Fruit fly (Drosophila melanogaster) whole organism, embryonic: Measurements from ENCODE around the gene CtsF.
A peak's percentile ranks its signal among the peaks of the same experiment; 100 is the strongest.

Experiments
- ATbp ChIP-seq: fragments of 200-800 bp; sonication (Bioruptor generic); optimal IDR thresholded peaks from 2 replicates; lab custom pipeline; 2017; ENCODE audit warnings: missing biosample characterization, mild to moderate bottlenecking, missing genetic modification characterization, missing genetic modification reagents
- Atf-2 ChIP-seq: fragments of 200-800 bp; sonication (Bioruptor generic); optimal IDR thresholded peaks from 2 replicates; lab custom pipeline; 2016; ENCODE audit warnings: missing biosample characterization, missing genetic modification characterization
- CG10267 ChIP-seq: fragments of 200-800 bp; sonication (Bioruptor generic); optimal IDR thresholded peaks from 2 replicates; lab custom pipeline; 2018; ENCODE audit warnings: missing biosample characterization, mild to moderate bottlenecking, missing genetic modification characterization, moderate library complexity
- CG13123 ChIP-seq: fragments of 200-800 bp; sonication (Bioruptor generic); optimal IDR thresholded peaks from 2 replicates; lab custom pipeline; 2016; ENCODE audit warnings: missing biosample characterization, missing genetic modification characterization
- CG15269 ChIP-seq: fragments of 200-800 bp; sonication (Bioruptor generic); optimal IDR thresholded peaks from 2 replicates; lab custom pipeline; 2018; ENCODE audit warnings: missing biosample characterization, mild to moderate bottlenecking, missing genetic modification characterization, moderate library complexity
- CG15514 ChIP-seq: fragments of 200-800 bp; sonication (Bioruptor generic); optimal IDR thresholded peaks from 3 replicates; lab custom pipeline; 2017; ENCODE audit warnings: missing biosample characterization, missing genetic modification characterization, mild to moderate bottlenecking, moderate library complexity, missing genetic modification reagents
- CG2712 ChIP-seq: fragments of 200-800 bp; optimal IDR thresholded peaks from 3 replicates; lab custom pipeline; 2019; ENCODE audit warnings: missing biosample characterization, mild to moderate bottlenecking, missing genetic modification characterization, moderate library complexity
- CG4328 ChIP-seq: fragments of 200-800 bp; sonication (Bioruptor generic); optimal IDR thresholded peaks from 3 replicates; lab custom pipeline; 2017; ENCODE audit warnings: missing biosample characterization, missing genetic modification reagents, missing genetic modification characterization
- CG4617 ChIP-seq: fragments of 200-800 bp; sonication (Bioruptor generic); optimal IDR thresholded peaks from 3 replicates; lab custom pipeline; 2016; ENCODE audit warnings: missing biosample characterization, missing genetic modification characterization, borderline replicate concordance
- CG4854 ChIP-seq: fragments of 200-800 bp; sonication (Bioruptor generic); optimal IDR thresholded peaks from 2 replicates; lab custom pipeline; 2016; ENCODE audit warnings: missing biosample characterization, missing genetic modification characterization, inconsistent platforms
- CG6813 ChIP-seq: fragments of 200-800 bp; sonication (Bioruptor generic); optimal IDR thresholded peaks from 2 replicates; lab custom pipeline; 2017; ENCODE audit warnings: missing biosample characterization, missing genetic modification characterization, mild to moderate bottlenecking, moderate library complexity, missing genetic modification reagents
- CG7271 ChIP-seq: fragments of 200-800 bp; sonication (Bioruptor generic); optimal IDR thresholded peaks from 2 replicates; lab custom pipeline; 2018; ENCODE audit warnings: missing biosample characterization, mild to moderate bottlenecking, missing genetic modification characterization, moderate library complexity
- CG7786 ChIP-seq: fragments of 200-800 bp; sonication (Bioruptor generic); optimal IDR thresholded peaks from 2 replicates; lab custom pipeline; 2016; ENCODE audit warnings: missing biosample characterization, missing genetic modification characterization
- CG7839 ChIP-seq: fragments of 200-800 bp; sonication (Bioruptor generic); optimal IDR thresholded peaks from 3 replicates; lab custom pipeline; 2018; ENCODE audit warnings: missing biosample characterization, mild to moderate bottlenecking, missing genetic modification characterization, moderate library complexity
- CG8765 ChIP-seq: fragments of 200-800 bp; sonication (Bioruptor generic); IDR thresholded peaks from 2 replicates; pipeline ENCODE4 v1.3.6; 2022; ENCODE audit warnings: missing biosample characterization, missing genetic modification characterization
- CG8924 ChIP-seq: fragments of 200-800 bp; optimal IDR thresholded peaks from 3 replicates; lab custom pipeline; 2019; ENCODE audit warnings: missing biosample characterization, mild to moderate bottlenecking, missing genetic modification characterization, moderate library complexity
- Dad ChIP-seq: fragments of 200-800 bp; sonication (Bioruptor generic); optimal IDR thresholded peaks from 3 replicates; lab custom pipeline; 2016; ENCODE audit warnings: missing biosample characterization, missing genetic modification characterization
- Dip3 ChIP-seq: fragments of 200-800 bp; sonication (Bioruptor generic); optimal IDR thresholded peaks from 3 replicates; lab custom pipeline; 2016; ENCODE audit warnings: missing biosample characterization, missing genetic modification characterization
- Dref ChIP-seq: fragments of 200-800 bp; sonication (Bioruptor generic); IDR thresholded peaks from 2 replicates; pipeline ENCODE4 v1.3.6; 2022; ENCODE audit warnings: missing biosample characterization, missing genetic modification characterization
- Gug ChIP-seq: fragments of 200-800 bp; sonication (Bioruptor generic); IDR thresholded peaks from 4 replicates; pipeline ENCODE4 v1.3.6; 2022; ENCODE audit warnings: missing biosample characterization, missing genetic modification characterization
- Hr3 ChIP-seq: fragments of 200-800 bp; sonication (Bioruptor generic); optimal IDR thresholded peaks from 3 replicates; lab custom pipeline; 2016; ENCODE audit warnings: missing biosample characterization, missing genetic modification characterization
- MTF-1 ChIP-seq: fragments of 200-800 bp; sonication (Bioruptor generic); optimal IDR thresholded peaks from 2 replicates; lab custom pipeline; 2018; ENCODE audit warnings: missing biosample characterization, mild to moderate bottlenecking, missing genetic modification characterization, borderline replicate concordance
- Mes4 ChIP-seq: fragments of 200-800 bp; sonication (Bioruptor generic); optimal IDR thresholded peaks from 2 replicates; lab custom pipeline; 2016; ENCODE audit warnings: missing biosample characterization, missing genetic modification characterization
- Nf-YC ChIP-seq: fragments of 200-800 bp; optimal IDR thresholded peaks from 3 replicates; lab custom pipeline; 2019; ENCODE audit warnings: missing biosample characterization, mild to moderate bottlenecking, missing genetic modification characterization, moderate library complexity
- Scr ChIP-seq: fragments of 200-800 bp; sonication (Bioruptor generic); IDR thresholded peaks from 2 replicates; pipeline ENCODE4 v1.3.6; 2022; ENCODE audit warnings: missing biosample characterization, missing genetic modification characterization; ENCODE audit not compliant: partially characterized antibody
- Six4 ChIP-seq: fragments of 200-800 bp; sonication (Bioruptor generic); optimal IDR thresholded peaks from 2 replicates; lab custom pipeline; 2016; ENCODE audit warnings: missing biosample characterization, missing genetic modification characterization
- Sox102F ChIP-seq: fragments of 200-800 bp; sonication (Bioruptor generic); optimal IDR thresholded peaks from 2 replicates; lab custom pipeline; 2018; ENCODE audit warnings: missing biosample characterization, mild to moderate bottlenecking, missing genetic modification characterization, moderate library complexity
- Stat92E ChIP-seq, 3 experiments: fragments of >200 bp in 2 of 3; fragments of 200-800 bp in 1 of 3; sonication (Bioruptor generic) in 1 of 3; optimal IDR thresholded peaks; 2 replicates each; lab custom pipeline; 2017 to 2019; ENCODE audit warnings: missing biosample characterization in 3 of 3, missing genetic modification characterization in 3 of 3, mild to moderate bottlenecking in 1 of 3, moderate library complexity in 1 of 3
- Xbp1 ChIP-seq: fragments of 200-800 bp; sonication (Bioruptor generic); optimal IDR thresholded peaks from 3 replicates; lab custom pipeline; 2016; ENCODE audit warnings: missing biosample characterization, mild to moderate bottlenecking, missing genetic modification characterization
- YL-1 ChIP-seq: fragments of 200-800 bp; sonication (Bioruptor generic); optimal IDR thresholded peaks from 3 replicates; lab custom pipeline; 2017; ENCODE audit warnings: missing biosample characterization, mild to moderate bottlenecking, missing genetic modification characterization
- amos ChIP-seq: fragments of 200-800 bp; sonication (Bioruptor generic); IDR thresholded peaks from 2 replicates; pipeline ENCODE4 v1.3.6; 2022; ENCODE audit warnings: missing biosample characterization, missing genetic modification characterization; ENCODE audit not compliant: partially characterized antibody
- chif ChIP-seq, 2 experiments: fragments of 200-800 bp; sonication (Bioruptor generic); optimal IDR thresholded peaks; 3 replicates each; lab custom pipeline; 2016; ENCODE audit warnings: missing biosample characterization in 2 of 2, missing genetic modification characterization in 2 of 2
- chm ChIP-seq: fragments of 200-800 bp; sonication (Bioruptor generic); IDR thresholded peaks from 2 replicates; pipeline ENCODE4 v1.3.6; 2022; ENCODE audit warnings: missing biosample characterization, missing genetic modification characterization
- dati ChIP-seq: fragments of 200-800 bp; sonication (Bioruptor generic); IDR thresholded peaks from 2 replicates; pipeline ENCODE4 v1.3.6; 2022; ENCODE audit warnings: missing biosample characterization, missing genetic modification characterization
- dimm ChIP-seq: fragments of 200-800 bp; sonication (Bioruptor generic); IDR thresholded peaks from 2 replicates; pipeline ENCODE4 v1.3.6; 2022; ENCODE audit warnings: missing biosample characterization, missing genetic modification characterization
- dmrt11E ChIP-seq: fragments of 200-800 bp; sonication (Bioruptor generic); optimal IDR thresholded peaks from 3 replicates; lab custom pipeline; 2018; ENCODE audit warnings: missing biosample characterization, mild to moderate bottlenecking, missing genetic modification characterization, moderate library complexity
- exex ChIP-seq: fragments of 200-800 bp; sonication (Bioruptor generic); optimal IDR thresholded peaks from 4 replicates; lab custom pipeline; 2018; ENCODE audit warnings: missing biosample characterization, mild to moderate bottlenecking, missing genetic modification characterization, moderate library complexity
- fd3F ChIP-seq: fragments of 200-800 bp; sonication (Bioruptor generic); optimal IDR thresholded peaks from 2 replicates; lab custom pipeline; 2018; ENCODE audit warnings: missing biosample characterization, mild to moderate bottlenecking, missing genetic modification characterization, moderate library complexity
- gsb-n ChIP-seq: fragments of 200-800 bp; sonication (Bioruptor generic); optimal IDR thresholded peaks from 3 replicates; lab custom pipeline; 2018; ENCODE audit warnings: missing biosample characterization, mild to moderate bottlenecking, missing genetic modification characterization
- insv ChIP-seq, 2 experiments: fragments of 200-800 bp; sonication (Bioruptor generic); optimal IDR thresholded peaks; 3 replicates each; lab custom pipeline; 2016 to 2018; ENCODE audit warnings: missing biosample characterization in 2 of 2, missing genetic modification characterization in 2 of 2
- lbe ChIP-seq: fragments of 200-800 bp; sonication (Bioruptor generic); optimal IDR thresholded peaks from 2 replicates; lab custom pipeline; 2016; ENCODE audit warnings: missing biosample characterization, mild to moderate bottlenecking, missing genetic modification characterization
- nerfin-1 ChIP-seq: fragments of 200-800 bp; sonication (Bioruptor generic); optimal IDR thresholded peaks from 3 replicates; lab custom pipeline; 2019; ENCODE audit warnings: missing biosample characterization, mild to moderate bottlenecking, missing genetic modification characterization, moderate library complexity
- nom ChIP-seq: fragments of 200-800 bp; sonication (Bioruptor generic); optimal IDR thresholded peaks from 2 replicates; lab custom pipeline; 2017; ENCODE audit warnings: missing biosample characterization, missing genetic modification characterization, mild to moderate bottlenecking, moderate library complexity, missing genetic modification reagents
- odd ChIP-seq: fragments of 200-800 bp; sonication (Bioruptor generic); optimal IDR thresholded peaks from 2 replicates; lab custom pipeline; 2017; ENCODE audit warnings: missing biosample characterization, mild to moderate bottlenecking, missing genetic modification characterization
- otp ChIP-seq: fragments of 200-800 bp; sonication (Bioruptor generic); IDR thresholded peaks from 3 replicates; pipeline ENCODE4, ENCODE4 v1.3.6; 2022; ENCODE audit warnings: missing biosample characterization, missing genetic modification characterization
- row ChIP-seq: fragments of 200-800 bp; sonication (Bioruptor generic); IDR thresholded peaks from 3 replicates; pipeline ENCODE4 v1.3.6; 2022; ENCODE audit warnings: missing biosample characterization, missing genetic modification characterization
- slou ChIP-seq: fragments of 200-800 bp; sonication (Bioruptor generic); optimal IDR thresholded peaks from 3 replicates; lab custom pipeline; 2016; ENCODE audit warnings: missing biosample characterization, missing genetic modification characterization
- sr ChIP-seq: fragments of 200-800 bp; sonication (Bioruptor generic); IDR thresholded peaks from 3 replicates; pipeline ENCODE4 v1.3.6; 2022; ENCODE audit warnings: missing biosample characterization, missing genetic modification characterization
- wdn ChIP-seq: fragments of 200-800 bp; sonication (Bioruptor generic); IDR thresholded peaks from 2 replicates; pipeline ENCODE4 v1.3.6; 2022; ENCODE audit warnings: missing biosample characterization, missing genetic modification characterization

CtsF gene

dm6 chr3R:5250530-5251242 lies 859 bp downstream of the CtsF start (continued):
- TF ChIP-seq CG4854 (no peak), Six4 (GFP tag; lab: Kevin White, UChicago) (no peak), CG6813 (GFP tag; lab: Kevin White, UChicago) (no peak), CG4328 (GFP tag; lab: Kevin White, UChicago) (no peak), CG7271 (tag; lab: Kevin White, UChicago) (no peak), odd (GFP tag; lab: Kevin White, UChicago) (no peak), row (GFP tag; lab: Robert Waterston, UW) (peak; percentile 35), chm (no peak), sr (GFP tag; lab: Robert Waterston, UW) (no peak), Nf-YC (tag; lab: Kevin White, UChicago) (no peak), lbe (no peak), Hr3 (GFP tag; lab: Kevin White, UChicago) (no peak), slou (GFP tag; lab: Kevin White, UChicago) (no peak), nerfin-1 (no peak), Mes4 (GFP tag; lab: Kevin White, UChicago) (no peak), Scr (GFP tag; lab: Robert Waterston, UW) (no peak), CG7839 (tag; lab: Kevin White, UChicago) (no peak), gsb-n (tag; lab: Kevin White, UChicago) (no peak), Stat92E (GFP tag; optimal IDR thresholded peaks at IDR 0.05; lab: Kevin White, UChicago) (no peak), CG2712 (tag; lab: Kevin White, UChicago) (no peak), insv (GFP tag; optimal IDR thresholded peaks at IDR 0.05; lab: Kevin White, UChicago) (no peak), MTF-1 (no peak), exex (tag; lab: Kevin White, UChicago) (no peak), Sox102F (GFP tag; lab: Kevin White, UChicago) (no peak), CG15514 (GFP tag; lab: Kevin White, UChicago) (no peak), dmrt11E (tag; lab: Kevin White, UChicago) (no peak), CG8924 (no peak), CG13123 (GFP tag; lab: Kevin White, UChicago) (no peak), Xbp1 (GFP tag; lab: Kevin White, UChicago) (no peak), CG7786 (peak; percentile 22), CG8765 (GFP tag; lab: Robert Waterston, UW) (no peak), Dip3 (GFP tag; lab: Kevin White, UChicago) (peak; percentile 5), Gug (GFP tag; lab: Robert Waterston, UW) (0 out of 4 replicates have a peak, but pooled peaks have one; percentile 22), amos (GFP tag; lab: Robert Waterston, UW) (no peak), Dad (GFP tag; lab: Kevin White, UChicago) (no peak), YL-1 (no peak), chif (GFP tag; optimal IDR thresholded peaks at IDR 0.05; lab: Kevin White, UChicago) (no peak), CG10267 (tag; lab: Kevin White, UChicago) (no peak), ATbp (GFP tag; lab: Kevin White, UChicago) (no peak), Dref (no peak), fd3F (GFP tag; lab: Kevin White, UChicago) (no peak), dimm (GFP tag; lab: Robert Waterston, UW) (no peak), wdn (GFP tag; lab: Robert Waterston, UW) (no peak), dati (no peak), CG4617 (GFP tag; lab: Kevin White, UChicago) (no peak), otp (no peak), CG15269 (tag; lab: Kevin White, UChicago) (peak; percentile 26), Atf-2 (GFP tag; lab: Kevin White, UChicago) (no peak), nom (GFP tag; lab: Kevin White, UChicago) (peak; percentile 7)
